Worm (Caenorhabditis elegans): Measurements from ENCODE around the gene adss-1.

adss-1 gene

DNA sequence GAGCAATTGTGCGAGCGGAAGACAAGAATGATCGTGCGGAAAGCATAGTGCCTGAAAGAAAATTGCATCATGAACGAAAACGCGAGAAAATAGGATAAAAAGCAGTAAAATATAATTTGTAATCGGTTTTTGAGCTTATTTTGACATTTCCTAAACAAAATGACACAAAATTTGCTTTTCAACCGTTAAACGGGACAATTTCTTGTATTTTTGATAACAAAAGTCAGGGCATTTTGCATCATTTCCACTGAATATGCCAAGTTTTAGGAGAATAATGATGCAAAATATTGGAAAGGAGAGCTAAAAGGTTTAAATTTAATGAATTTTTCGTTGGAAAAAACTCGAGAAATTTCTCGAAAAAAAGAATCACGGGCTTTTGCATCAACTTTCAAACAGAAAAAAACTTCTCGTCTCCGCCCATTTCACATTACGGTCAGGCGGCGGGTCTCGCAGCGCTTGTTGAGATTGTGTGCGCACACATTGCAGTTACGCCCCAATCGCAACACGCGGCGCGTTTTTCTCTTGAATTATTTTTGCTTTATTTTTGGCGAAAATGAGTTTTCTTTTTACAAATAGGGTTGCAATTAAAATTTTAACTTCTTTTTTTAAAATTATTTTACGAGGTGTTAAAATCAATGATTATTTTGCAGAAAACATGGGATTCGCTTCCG is 3.6 kb upstream of the adss-1 start, which contains the start of the genes hsp-6 and C37H5.5 (continued):
- TF ChIP-seq akir-1 (GFP tag; optimal IDR thresholded peaks at IDR 0.05), result no peak
- TF ChIP-seq cebp-1 (GFP tag; IDR thresholded peaks at IDR 0.05), result peak; percentile 46; the same call in 1 of the 2 replicates
- TF ChIP-seq cebp-1 (tag; optimal IDR thresholded peaks at IDR 0.05), result peak; percentile 82
- no peak for TF ChIP-seq Y79H2A.3 (GFP tag; conservative IDR thresholded peaks at IDR 0.05)
- TF ChIP-seq rcor-1 (GFP tag; IDR thresholded peaks at IDR 0.05), result peak; percentile 78
- peak; percentile 64; the same call in 1 of the 2 replicates for TF ChIP-seq lin-26 (GFP tag; IDR thresholded peaks at IDR 0.05)
- no peak for TF ChIP-seq T07F8.4 (tag; optimal IDR thresholded peaks at IDR 0.05)
- TF ChIP-seq somi-1 (GFP tag; optimal IDR thresholded peaks at IDR 0.05), result peak; percentile 56
- peak; percentile 45 for TF ChIP-seq efl-1 (GFP tag; optimal IDR thresholded peaks at IDR 0.05)
- 0 out of 2 replicates have a peak, but pooled peaks have one; percentile 52 for TF ChIP-seq let-526 (GFP tag; IDR thresholded peaks at IDR 0.05)
- TF ChIP-seq nfya-2 (GFP tag; IDR thresholded peaks at IDR 0.05), result no peak
- TF ChIP-seq ztf-22 (GFP tag; optimal IDR thresholded peaks at IDR 0.05), result no peak
- 0 out of 2 replicates have a peak, but pooled peaks have one; percentile 30 for TF ChIP-seq ztf-6 (GFP tag; IDR thresholded peaks at IDR 0.05)
- no peak for TF ChIP-seq F57A8.1 (GFP tag; optimal IDR thresholded peaks at IDR 0.05)
- no peak for TF ChIP-seq zfh-2 (GFP tag; conservative IDR thresholded peaks at IDR 0.05)
- peak; percentile 96 for TF ChIP-seq F33H1.4 (GFP tag; IDR thresholded peaks at IDR 0.05)
- TF ChIP-seq F23B12.7 (tag; optimal IDR thresholded peaks at IDR 0.05; ENCODE audit: insufficient read depth), result peak; percentile 90
- TF ChIP-seq F49E8.2 (tag; optimal IDR thresholded peaks at IDR 0.05; ENCODE audit: insufficient read depth), result peak; percentile 69
- peak in 1 of 2 experiments; percentile 32 for TF ChIP-seq let-607 (tag; optimal IDR thresholded peaks at IDR 0.05)
- TF ChIP-seq D2030.7 (GFP tag; IDR thresholded peaks at IDR 0.05), result peak; percentile 72
- peak; percentile 49 for TF ChIP-seq nhr-80 (tag; optimal IDR thresholded peaks at IDR 0.05)
- TF ChIP-seq nhr-179 (tag; optimal IDR thresholded peaks at IDR 0.05), result no peak
- peak; percentile 85 for TF ChIP-seq pbrm-1 (GFP tag; IDR thresholded peaks at IDR 0.05)
- TF ChIP-seq F37B4.10 (GFP tag; IDR thresholded peaks at IDR 0.05), result no peak
- TF ChIP-seq ztf-28 (GFP tag; IDR thresholded peaks at IDR 0.05), result no peak
- no peak for TF ChIP-seq mes-4 (tag; optimal IDR thresholded peaks at IDR 0.05)
- TF ChIP-seq bed-1 (GFP tag; IDR thresholded peaks at IDR 0.05), result no peak
- TF ChIP-seq K12H6.12 (tag; optimal IDR thresholded peaks at IDR 0.05), result peak; percentile 22
- no peak for TF ChIP-seq sptf-2 (GFP tag; optimal IDR thresholded peaks at IDR 0.05)
- TF ChIP-seq mel-28 (tag; optimal IDR thresholded peaks at IDR 0.05; ENCODE audit: borderline replicate concordance), result no peak
- TF ChIP-seq nhr-120 (GFP tag; IDR thresholded peaks at IDR 0.05), result no peak
- TF ChIP-seq rec-8 (tag; optimal IDR thresholded peaks at IDR 0.05), result no peak
- TF ChIP-seq Y95B8A.8 (GFP tag; IDR thresholded peaks at IDR 0.05), result no peak
- no peak for TF ChIP-seq ama-1 (optimal IDR thresholded peaks at IDR 0.05)
- TF ChIP-seq ama-1 (GFP tag; optimal IDR thresholded peaks at IDR 0.05), result no peak
- TF ChIP-seq B0035.1 (tag; optimal IDR thresholded peaks at IDR 0.05), result no peak
- peak; percentile 73 for TF ChIP-seq athp-1 (tag; optimal IDR thresholded peaks at IDR 0.05)
- TF ChIP-seq lir-1 (GFP tag; conservative IDR thresholded peaks at IDR 0.05), result peak; percentile 78
- TF ChIP-seq hsf-1 (GFP tag; IDR thresholded peaks at IDR 0.05), result peak; percentile 91
- TF ChIP-seq dpl-1 (GFP tag; optimal IDR thresholded peaks at IDR 0.05), result peak; percentile 11
- TF ChIP-seq egl-18 (GFP tag; IDR thresholded peaks at IDR 0.05), result no peak
- 0 out of 2 replicates have a peak, but pooled peaks have one; percentile 63 for TF ChIP-seq C17E4.6 (GFP tag; IDR thresholded peaks at IDR 0.05)
- no peak for TF ChIP-seq dpff-1 (tag; optimal IDR thresholded peaks at IDR 0.05)
- no peak for TF ChIP-seq chd-7 (tag; optimal IDR thresholded peaks at IDR 0.05)
- TF ChIP-seq gei-17 (GFP tag; optimal IDR thresholded peaks at IDR 0.05), result no peak
- no peak for TF ChIP-seq F52B5.7 (tag; optimal IDR thresholded peaks at IDR 0.05)
- peak; percentile 77 for TF ChIP-seq mcd-1 (GFP tag; IDR thresholded peaks at IDR 0.05)
- no peak for TF ChIP-seq die-1 (tag; optimal IDR thresholded peaks at IDR 0.05)
